Worm (Caenorhabditis elegans) whole organism, mixed stage, embryonic: ENCODE data around the gene grl-22.

Experiments
- M03D4.4 ChIP-seq: sonication (generic microtip); optimal IDR thresholded peaks from 2 replicates; lab custom pipeline; 2017; ENCODE audit warnings: mild to moderate bottlenecking, missing genetic modification characterization, missing compliant biosample characterization
- bed-3 ChIP-seq: fragments of 200-800 bp; sonication (Bioruptor generic); optimal IDR thresholded peaks from 3 replicates; lab custom pipeline; 2018; ENCODE audit warnings: mild to moderate bottlenecking, missing genetic modification characterization, moderate library complexity, missing compliant biosample characterization
- blmp-1 ChIP-seq: fragments of 150-350 bp; optimal IDR thresholded peaks from 2 replicates; lab custom pipeline; 2014; ENCODE audit warnings: missing biosample characterization, missing genetic modification characterization
- ceh-43 ChIP-seq: fragments of 200-800 bp; sonication (Bioruptor generic); optimal IDR thresholded peaks from 2 replicates; lab custom pipeline; 2018; ENCODE audit warnings: mild to moderate bottlenecking, missing genetic modification characterization, moderate library complexity, missing compliant biosample characterization
- ceh-83 ChIP-seq: fragments of 200-800 bp; sonication (Bioruptor generic); optimal IDR thresholded peaks from 2 replicates; lab custom pipeline; 2018; ENCODE audit warnings: mild to moderate bottlenecking, missing genetic modification characterization, missing compliant biosample characterization
- ces-1 ChIP-seq: fragments of 150-350 bp; optimal IDR thresholded peaks from 2 replicates; lab custom pipeline; 2014; ENCODE audit warnings: missing biosample characterization, missing genetic modification reagents, missing genetic modification characterization
- drap-1 ChIP-seq: fragments of 200-800 bp; sonication (Bioruptor generic); optimal IDR thresholded peaks from 3 replicates; lab custom pipeline; 2018; ENCODE audit warnings: mild to moderate bottlenecking, missing genetic modification characterization, missing compliant biosample characterization
- elt-1 ChIP-seq: sonication (generic microtip); optimal IDR thresholded peaks from 2 replicates; lab custom pipeline; 2017; ENCODE audit warnings: missing genetic modification characterization, mild to moderate bottlenecking, missing compliant biosample characterization, antibody characterized with exemption, moderate library complexity, borderline replicate concordance; ENCODE audit not compliant: insufficient read depth
- ham-2 ChIP-seq: fragments of 200-800 bp; sonication (Bioruptor generic); optimal IDR thresholded peaks from 2 replicates; lab custom pipeline; 2018; ENCODE audit warnings: mild to moderate bottlenecking, missing genetic modification characterization, missing compliant biosample characterization
- hlh-1 ChIP-seq: fragments of 150-350 bp; optimal IDR thresholded peaks from 2 replicates; lab custom pipeline; 2014; ENCODE audit warnings: missing biosample characterization, missing genetic modification reagents, missing genetic modification characterization
- lin-13 ChIP-seq: fragments of 150-350 bp; optimal IDR thresholded peaks from 2 replicates; lab custom pipeline; 2014; ENCODE audit warnings: missing biosample characterization, missing genetic modification characterization
- lin-32 ChIP-seq: fragments of 200-800 bp; sonication (Bioruptor generic); optimal IDR thresholded peaks from 2 replicates; lab custom pipeline; 2018; ENCODE audit warnings: mild to moderate bottlenecking, missing genetic modification characterization, missing compliant biosample characterization
- lsy-2 ChIP-seq: fragments of 150-350 bp; optimal IDR thresholded peaks from 2 replicates; lab custom pipeline; 2014; ENCODE audit warnings: missing biosample characterization, missing genetic modification characterization
- mab-5 ChIP-seq: fragments of 150-350 bp; optimal IDR thresholded peaks from 2 replicates; lab custom pipeline; 2014; ENCODE audit warnings: missing biosample characterization, missing genetic modification characterization
- mep-1 ChIP-seq: fragments of 150-350 bp; optimal IDR thresholded peaks from 2 replicates; lab custom pipeline; 2017; ENCODE audit warnings: missing biosample characterization, missing genetic modification reagents, missing genetic modification characterization, inconsistent platforms
- mls-2 ChIP-seq: sonication (generic microtip); optimal IDR thresholded peaks from 2 replicates; lab custom pipeline; 2016; ENCODE audit warnings: mild to moderate bottlenecking, missing genetic modification characterization, moderate library complexity, missing compliant biosample characterization
- nhr-12 ChIP-seq: fragments of 150-350 bp; optimal IDR thresholded peaks from 2 replicates; lab custom pipeline; 2014; ENCODE audit warnings: missing biosample characterization, missing genetic modification characterization
- nhr-237 ChIP-seq: fragments of 150-350 bp; optimal IDR thresholded peaks from 2 replicates; lab custom pipeline; 2014; ENCODE audit warnings: missing biosample characterization, missing genetic modification characterization
- nhr-28 ChIP-seq: fragments of 150-350 bp; optimal IDR thresholded peaks from 2 replicates; lab custom pipeline; 2014; ENCODE audit warnings: missing biosample characterization, missing genetic modification characterization
- pha-4 ChIP-seq: fragments of 150-350 bp; optimal IDR thresholded peaks from 2 replicates; lab custom pipeline; 2018; ENCODE audit warnings: missing biosample characterization, missing genetic modification reagents, missing genetic modification characterization
- sem-2 ChIP-seq: fragments of 200-800 bp; sonication (Bioruptor generic); optimal IDR thresholded peaks from 2 replicates; lab custom pipeline; 2018; ENCODE audit warnings: mild to moderate bottlenecking, missing genetic modification characterization, missing compliant biosample characterization
- snpc-4 ChIP-seq: fragments of 150-350 bp; optimal IDR thresholded peaks from 2 replicates; lab custom pipeline; 2014; ENCODE audit warnings: missing biosample characterization, missing genetic modification characterization
- sptf-1 ChIP-seq: sonication (generic microtip); optimal IDR thresholded peaks from 2 replicates; lab custom pipeline; 2017; ENCODE audit warnings: mild to moderate bottlenecking, missing genetic modification characterization, moderate library complexity, missing compliant biosample characterization
- tbx-8 ChIP-seq: fragments of 200-800 bp; sonication (Bioruptor generic); optimal IDR thresholded peaks from 2 replicates; lab custom pipeline; 2018; ENCODE audit warnings: mild to moderate bottlenecking, missing genetic modification characterization, moderate library complexity, missing compliant biosample characterization
- unc-120 ChIP-seq: sonication (generic microtip); optimal IDR thresholded peaks from 2 replicates; lab custom pipeline; 2017; ENCODE audit warnings: missing genetic modification characterization, missing compliant biosample characterization; ENCODE audit not compliant: poor library complexity, severe bottlenecking
- unc-39 ChIP-seq: fragments of 150-350 bp; optimal IDR thresholded peaks from 2 replicates; lab custom pipeline; 2014; ENCODE audit warnings: missing biosample characterization, missing genetic modification characterization
- unc-62 ChIP-seq: fragments of 150-350 bp; optimal IDR thresholded peaks from 2 replicates; lab custom pipeline; 2014; ENCODE audit warnings: missing biosample characterization, missing genetic modification reagents, missing genetic modification characterization
- zip-8 ChIP-seq: fragments of 150-350 bp; optimal IDR thresholded peaks from 2 replicates; lab custom pipeline; 2014; ENCODE audit warnings: missing biosample characterization, missing genetic modification characterization
- ztf-11 ChIP-seq: fragments of 150-350 bp; optimal IDR thresholded peaks from 2 replicates; lab custom pipeline; 2014; ENCODE audit warnings: missing biosample characterization, missing genetic modification characterization

Gene grl-22

ce11 chrIII:5413680-5414079, at the start of gene grl-22:
Gene grl-22 (minus strand): TSS chrIII:5414011.
- no peak for TF ChIP-seq M03D4.4 (tag; lab: Kevin White, UChicago)
- TF ChIP-seq elt-1 (tag; lab: Kevin White, UChicago), result no peak
- no peak for TF ChIP-seq tbx-8 (GFP tag; lab: Kevin White, UChicago)
- TF ChIP-seq sem-2 (GFP tag; lab: Kevin White, UChicago), result no peak
- TF ChIP-seq nhr-28 (tag; lab: Kevin White, UChicago), result no peak
- no peak for TF ChIP-seq ces-1
- no peak for TF ChIP-seq zip-8 (tag; lab: Kevin White, UChicago)
- no peak for TF ChIP-seq nhr-12 (tag; lab: Kevin White, UChicago)

DNA sequence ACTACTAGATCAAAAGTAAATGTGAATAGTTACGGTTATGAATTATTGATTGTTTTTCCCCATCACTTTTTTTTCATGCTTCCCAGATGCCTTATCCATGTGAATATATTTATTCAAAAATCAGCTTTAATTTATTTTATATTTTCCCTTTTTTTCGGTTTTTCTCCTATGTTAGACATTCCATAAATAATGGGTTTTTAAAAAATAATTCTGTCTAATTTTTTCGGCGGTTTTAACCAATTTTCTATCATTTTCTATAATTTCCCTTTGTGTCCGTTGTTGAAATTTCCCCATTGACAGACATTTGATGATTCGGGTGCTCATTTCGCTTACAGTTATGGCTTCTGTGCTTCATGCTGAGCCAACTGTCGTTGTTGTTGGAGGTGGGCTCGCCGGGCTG, 47.3 kb upstream of the grl-22 start, which contains the start of gene F48E8.3:
TSS of gene F48E8.3 (plus strand) at position 301 of the 400 bp plus-strand sequence.
- TF ChIP-seq bed-3 (GFP tag; lab: Kevin White, UChicago) (no peak), unc-62 (GFP tag; lab: Kevin White, UChicago) (no peak), ceh-83 (no peak), blmp-1 (tag; lab: Kevin White, UChicago) (no peak), sem-2 (GFP tag; lab: Kevin White, UChicago) (no peak), nhr-28 (tag; lab: Kevin White, UChicago) (no peak), nhr-237 (tag; lab: Kevin White, UChicago) (no peak), ham-2 (GFP tag; lab: Kevin White, UChicago) (no peak), mep-1 (no peak), ceh-43 (GFP tag; lab: Kevin White, UChicago) (no peak), lin-32 (GFP tag; lab: Kevin White, UChicago) (no peak), tbx-8 (GFP tag; lab: Kevin White, UChicago) (no peak), snpc-4 (tag; lab: Kevin White, UChicago) (no peak), unc-120 (tag; lab: Kevin White, UChicago) (no peak), pha-4 (tag; lab: Kevin White, UChicago) (no peak), mab-5 (tag; lab: Kevin White, UChicago) (no peak), lin-13 (tag; lab: Kevin White, UChicago) (no peak), lsy-2 (tag; lab: Kevin White, UChicago) (no peak), sptf-1 (tag; lab: Kevin White, UChicago) (no peak)

DNA sequence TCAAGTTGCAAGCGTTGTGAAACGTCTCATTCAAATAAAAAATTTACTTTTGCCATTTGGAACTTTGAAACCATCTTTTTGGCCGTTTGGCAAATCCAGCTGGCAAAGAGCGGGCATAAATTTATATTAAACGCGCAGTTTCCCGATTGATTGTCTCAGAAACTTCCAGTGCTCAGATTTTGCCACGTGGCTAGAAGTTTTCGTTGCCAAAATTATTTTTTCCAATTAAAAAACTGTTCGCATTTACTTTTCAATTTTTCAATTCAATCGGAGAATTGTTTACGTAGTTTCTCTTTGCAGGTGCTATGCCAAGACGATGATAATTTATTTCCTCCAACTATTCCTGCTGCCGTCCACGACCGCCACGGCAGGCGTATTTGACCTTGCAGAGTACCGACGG, 39.5 kb upstream of the grl-22 start, which contains the start of gene F48E8.4:
TSS of gene F48E8.4 (plus strand) at position 301 of the 400 bp plus-strand sequence.
- TF ChIP-seq elt-1 (tag; lab: Kevin White, UChicago) (no peak), snpc-4 (tag; lab: Kevin White, UChicago) (no peak), unc-39 (no peak), mep-1 (no peak), nhr-28 (tag; lab: Kevin White, UChicago) (no peak), pha-4 (tag; lab: Kevin White, UChicago) (no peak), sptf-1 (tag; lab: Kevin White, UChicago) (no peak), unc-120 (tag; lab: Kevin White, UChicago) (no peak), lsy-2 (tag; lab: Kevin White, UChicago) (no peak), hlh-1 (tag; lab: Kevin White, UChicago) (no peak), ces-1 (no peak), lin-13 (tag; lab: Kevin White, UChicago) (no peak), drap-1 (GFP tag; lab: Kevin White, UChicago) (no peak)

DNA sequence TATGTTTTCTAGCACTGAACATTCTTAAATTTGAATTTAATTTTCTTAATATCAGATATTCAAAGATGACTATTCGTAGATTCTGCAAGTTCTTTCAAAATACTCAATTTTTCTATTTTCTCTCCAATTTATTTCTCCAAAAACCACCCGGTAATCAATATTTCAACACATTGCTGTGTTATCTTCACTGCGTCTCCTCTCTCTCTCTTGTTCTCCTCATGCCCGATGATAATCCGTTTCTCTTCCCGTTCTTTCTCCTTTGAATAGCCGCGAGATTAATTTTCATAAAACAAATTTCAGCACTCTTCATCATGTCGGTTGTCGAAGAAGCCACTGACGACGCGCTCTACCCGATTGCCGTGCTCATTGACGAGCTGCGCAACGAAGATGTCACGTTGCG, 36.6 kb upstream of the grl-22 start, which contains the start of gene paa-1:
TSS of gene paa-1 (plus strand) at position 301 of the 400 bp plus-strand sequence.
- TF ChIP-seq ztf-11, result no peak

DNA sequence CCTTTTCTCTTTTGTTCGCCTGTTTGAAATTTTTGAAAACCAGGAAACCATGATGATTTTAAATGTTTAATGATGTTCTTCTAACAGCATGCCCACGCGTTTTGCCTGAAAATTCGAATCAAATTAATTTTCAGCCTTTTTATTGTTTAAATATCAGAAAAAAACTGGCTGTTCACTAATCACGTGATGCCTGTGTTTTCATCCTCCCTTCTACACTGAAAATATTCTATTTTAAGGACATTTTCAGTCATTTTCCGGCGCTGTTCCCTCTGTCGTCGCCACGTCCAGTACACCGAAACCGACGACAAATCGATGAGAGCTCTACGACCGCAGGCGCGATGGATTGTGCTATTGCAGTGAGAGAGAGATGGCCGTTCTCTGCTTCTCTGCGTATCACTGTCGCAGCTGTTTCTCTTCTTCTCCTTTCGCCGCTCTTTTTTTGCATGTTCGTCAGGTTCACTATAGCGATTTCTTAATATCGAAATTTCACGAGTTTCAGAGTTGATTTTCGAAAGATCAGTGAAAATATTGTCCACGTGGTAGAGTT, 36.0 kb upstream of the grl-22 start, which contains the start of gene F48E8.8:
TSS of gene F48E8.8 (minus strand) at position 51 of the 547 bp plus-strand sequence.
- peak; percentile 28 for TF ChIP-seq mep-1
- no peak for TF ChIP-seq M03D4.4 (tag; lab: Kevin White, UChicago)
- TF ChIP-seq ces-1, result peak; percentile 30
- peak; percentile 49 for TF ChIP-seq lsy-2 (tag; lab: Kevin White, UChicago)
- no peak for TF ChIP-seq sem-2 (GFP tag; lab: Kevin White, UChicago)
- TF ChIP-seq lin-32 (GFP tag; lab: Kevin White, UChicago), result no peak
- no peak for TF ChIP-seq ham-2 (GFP tag; lab: Kevin White, UChicago)
- peak; percentile 70 for TF ChIP-seq unc-120 (tag; lab: Kevin White, UChicago)
- TF ChIP-seq mls-2, result no peak
- no peak for TF ChIP-seq blmp-1 (tag; lab: Kevin White, UChicago)
- peak; percentile 11 for TF ChIP-seq lin-13 (tag; lab: Kevin White, UChicago)
- TF ChIP-seq zip-8 (tag; lab: Kevin White, UChicago), result no peak
- TF ChIP-seq mab-5 (tag; lab: Kevin White, UChicago), result no peak
- TF ChIP-seq hlh-1 (tag; lab: Kevin White, UChicago), result peak; percentile 87
